Worm (Caenorhabditis elegans) whole organism, young adult: ENCODE data around the gene srd-31.

Experiments
- B0035.1 ChIP-seq: sonication (generic microtip); optimal IDR thresholded peaks from 2 replicates; lab custom pipeline; 2016; ENCODE audit warnings: missing genetic modification characterization, mild to moderate bottlenecking, missing compliant biosample characterization, missing genotype, missing genetic modification reagents
- B0261.1 ChIP-seq: sonication (generic microtip); optimal IDR thresholded peaks from 2 replicates; lab custom pipeline; 2016; ENCODE audit warnings: mild to moderate bottlenecking, missing genetic modification characterization, moderate library complexity, missing compliant biosample characterization
- D2030.7 ChIP-seq: fragments of 200-800 bp; sonication (Bioruptor generic); IDR thresholded peaks from 2 replicates; pipeline ENCODE4 v1.3.6; 2022; ENCODE audit warnings: missing genetic modification reagents, missing genetic modification characterization, missing compliant biosample characterization
- F37B4.10 ChIP-seq: fragments of 200-800 bp; sonication (Bioruptor generic); IDR thresholded peaks from 2 replicates; pipeline ENCODE4 v1.3.6; 2022; ENCODE audit warnings: missing genetic modification characterization, missing compliant biosample characterization
- F55B11.4 ChIP-seq: sonication (generic microtip); optimal IDR thresholded peaks from 2 replicates; lab custom pipeline; 2016; ENCODE audit warnings: missing compliant biosample characterization, missing genetic modification characterization, borderline replicate concordance; ENCODE audit not compliant: insufficient read depth
- T07F8.4 ChIP-seq: sonication (generic microtip); optimal IDR thresholded peaks from 2 replicates; lab custom pipeline; 2016; ENCODE audit warnings: mild to moderate bottlenecking, missing genetic modification characterization, moderate library complexity, missing compliant biosample characterization
- Y67H2A.10 ChIP-seq: fragments of 200-800 bp; sonication (Bioruptor generic); conservative IDR thresholded peaks from 2 replicates; pipeline ENCODE4 v1.3.6; 2022; ENCODE audit warnings: missing genetic modification reagents, missing genetic modification characterization, missing compliant biosample characterization
- athp-1 ChIP-seq: sonication (generic microtip); optimal IDR thresholded peaks from 2 replicates; lab custom pipeline; 2017; ENCODE audit warnings: mild to moderate bottlenecking, missing genetic modification characterization, missing compliant biosample characterization
- bed-2 ChIP-seq: fragments of 200-800 bp; sonication (Bioruptor generic); IDR thresholded peaks from 2 replicates; pipeline ENCODE4 v1.3.6; 2022; ENCODE audit warnings: missing genetic modification reagents, missing genetic modification characterization, missing compliant biosample characterization
- ccch-3 ChIP-seq: fragments of 200-800 bp; sonication (Bioruptor generic); optimal IDR thresholded peaks from 2 replicates; lab custom pipeline; 2018; ENCODE audit warnings: mild to moderate bottlenecking, missing genetic modification characterization, missing compliant biosample characterization
- cebp-2 ChIP-seq: fragments of 200-800 bp; sonication (Bioruptor generic); IDR thresholded peaks from 2 replicates; pipeline ENCODE4 v1.3.6; 2022; ENCODE audit warnings: missing genetic modification characterization, missing compliant biosample characterization
- chd-7 ChIP-seq: sonication (generic microtip); optimal IDR thresholded peaks from 2 replicates; lab custom pipeline; 2016; ENCODE audit warnings: mild to moderate bottlenecking, missing genetic modification characterization, moderate library complexity, missing compliant biosample characterization
- efl-1 ChIP-seq: fragments of 150-350 bp; optimal IDR thresholded peaks from 2 replicates; lab custom pipeline; 2014; ENCODE audit warnings: missing biosample characterization, missing genetic modification reagents, missing genetic modification characterization
- egl-18 ChIP-seq: fragments of 200-800 bp; sonication (Bioruptor generic); IDR thresholded peaks from 2 replicates; pipeline ENCODE4 v1.3.6; 2022; ENCODE audit warnings: missing genetic modification reagents, missing genetic modification characterization, missing compliant biosample characterization
- ekl-4 ChIP-seq: fragments of 200-800 bp; sonication (Bioruptor generic); IDR thresholded peaks from 2 replicates; pipeline ENCODE4 v1.3.6; 2022; ENCODE audit warnings: missing genetic modification reagents, missing genetic modification characterization, missing compliant biosample characterization
- ets-4 ChIP-seq: fragments of 200-800 bp; sonication (Bioruptor generic); optimal IDR thresholded peaks from 2 replicates; lab custom pipeline; 2018; ENCODE audit warnings: mild to moderate bottlenecking, missing genetic modification characterization, missing compliant biosample characterization
- hsf-1 ChIP-seq: fragments of 200-800 bp; sonication (Bioruptor generic); IDR thresholded peaks from 2 replicates; pipeline ENCODE4 v1.3.6; 2022; ENCODE audit warnings: missing genetic modification reagents, missing genetic modification characterization, missing compliant biosample characterization
- lin-26 ChIP-seq: fragments of 200-800 bp; sonication (Bioruptor generic); IDR thresholded peaks from 2 replicates; pipeline ENCODE4 v1.3.6; 2022; ENCODE audit warnings: missing genetic modification reagents, missing genetic modification characterization, missing compliant biosample characterization
- lin-40 ChIP-seq: sonication (generic microtip); optimal IDR thresholded peaks from 2 replicates; lab custom pipeline; 2016; ENCODE audit warnings: missing genetic modification characterization, mild to moderate bottlenecking, missing compliant biosample characterization, missing genotype, missing genetic modification reagents
- lin-54 ChIP-seq: fragments of 200-800 bp; sonication (Bioruptor generic); optimal IDR thresholded peaks from 2 replicates; lab custom pipeline; 2018; ENCODE audit warnings: mild to moderate bottlenecking, missing genetic modification characterization, missing compliant biosample characterization
- lsl-1 ChIP-seq: fragments of 200-800 bp; sonication (Bioruptor generic); optimal IDR thresholded peaks from 2 replicates; lab custom pipeline; 2018; ENCODE audit warnings: mild to moderate bottlenecking, missing genetic modification characterization, moderate library complexity, missing compliant biosample characterization
- madf-10 ChIP-seq: sonication (generic microtip); optimal IDR thresholded peaks from 2 replicates; lab custom pipeline; 2016; ENCODE audit warnings: mild to moderate bottlenecking, missing genetic modification characterization, missing compliant biosample characterization
- nfya-1 ChIP-seq: sonication (generic microtip); optimal IDR thresholded peaks from 2 replicates; lab custom pipeline; 2017; ENCODE audit warnings: antibody characterized with exemption, missing compliant biosample characterization, missing genetic modification characterization, borderline replicate concordance; ENCODE audit not compliant: insufficient read depth
- nfya-2 ChIP-seq: fragments of 200-800 bp; sonication (Bioruptor generic); IDR thresholded peaks from 2 replicates; pipeline ENCODE4 v1.3.6; 2022; ENCODE audit warnings: missing genetic modification reagents, missing genetic modification characterization, missing compliant biosample characterization
- nhr-120 ChIP-seq: fragments of 200-800 bp; sonication (Bioruptor generic); IDR thresholded peaks from 2 replicates; pipeline ENCODE4 v1.3.6; 2022; ENCODE audit warnings: missing genetic modification characterization, missing compliant biosample characterization
- nhr-27 ChIP-seq: fragments of 200-800 bp; sonication (Bioruptor generic); optimal IDR thresholded peaks from 2 replicates; lab custom pipeline; 2018; ENCODE audit warnings: mild to moderate bottlenecking, missing genetic modification characterization, moderate library complexity, missing compliant biosample characterization
- nhr-90 ChIP-seq: sonication (generic microtip); optimal IDR thresholded peaks from 2 replicates; lab custom pipeline; 2016; ENCODE audit warnings: missing genotype, mild to moderate bottlenecking, missing genetic modification characterization, missing compliant biosample characterization
- pha-4 ChIP-seq: fragments of 150-350 bp; sonication (generic microtip); optimal IDR thresholded peaks from 2 replicates; lab custom pipeline; 2014; ENCODE audit warnings: missing biosample characterization, missing genetic modification reagents, missing genetic modification characterization
- rcor-1 ChIP-seq: fragments of 200-800 bp; sonication (Bioruptor generic); IDR thresholded peaks from 2 replicates; pipeline ENCODE4 v1.3.6; 2022; ENCODE audit warnings: missing genetic modification reagents, missing genetic modification characterization, missing compliant biosample characterization
- sea-2 ChIP-seq: fragments of 200-800 bp; sonication (Bioruptor generic); IDR thresholded peaks from 2 replicates; pipeline ENCODE4 v1.3.6; 2022; ENCODE audit warnings: missing genetic modification characterization, missing compliant biosample characterization
- snpc-1.1 ChIP-seq: sonication (generic microtip); optimal IDR thresholded peaks from 2 replicates; lab custom pipeline; 2017; ENCODE audit warnings: missing genetic modification characterization, mild to moderate bottlenecking, missing compliant biosample characterization, antibody characterized with exemption, moderate library complexity, missing genotype, missing genetic modification reagents; ENCODE audit not compliant: insufficient read depth
- snpc-1.3 ChIP-seq: sonication (generic microtip); optimal IDR thresholded peaks from 2 replicates; lab custom pipeline; 2017; ENCODE audit warnings: missing genetic modification characterization, mild to moderate bottlenecking, missing compliant biosample characterization, antibody characterized with exemption, moderate library complexity, missing genotype, missing genetic modification reagents; ENCODE audit not compliant: insufficient read depth
- snpc-4 ChIP-seq, 5 experiments: fragments of 150-350 bp in 1 of 5; sonication (generic microtip) in 4 of 5; optimal IDR thresholded peaks; 2 replicates each; lab custom pipeline; 2014 to 2018; ENCODE audit warnings: missing genetic modification characterization in 5 of 5, missing biosample characterization in 3 of 5, antibody characterized with exemption in 2 of 5, mild to moderate bottlenecking in 2 of 5, missing compliant biosample characterization in 2 of 5, missing genotype in 2 of 5, moderate library complexity in 2 of 5, missing genetic modification reagents in 1 of 5
- somi-1 ChIP-seq: fragments of 200-800 bp; sonication (Bioruptor generic); optimal IDR thresholded peaks from 2 replicates; lab custom pipeline; 2018; ENCODE audit warnings: mild to moderate bottlenecking, missing genetic modification characterization, missing compliant biosample characterization
- zfh-2 ChIP-seq: fragments of 200-800 bp; sonication (Bioruptor generic); conservative IDR thresholded peaks from 2 replicates; pipeline ENCODE4 v1.3.6; 2022; ENCODE audit warnings: missing genetic modification reagents, missing genetic modification characterization, missing compliant biosample characterization
- ztf-25 ChIP-seq: fragments of 200-800 bp; sonication (Bioruptor generic); IDR thresholded peaks from 2 replicates; pipeline ENCODE4 v1.3.6; 2022; ENCODE audit warnings: missing genetic modification reagents, missing genetic modification characterization, missing compliant biosample characterization
- ztf-3 ChIP-seq: fragments of 200-800 bp; sonication (Bioruptor generic); optimal IDR thresholded peaks from 2 replicates; lab custom pipeline; 2018; ENCODE audit warnings: mild to moderate bottlenecking, missing genetic modification characterization, missing compliant biosample characterization

srd-31 gene

DNA sequence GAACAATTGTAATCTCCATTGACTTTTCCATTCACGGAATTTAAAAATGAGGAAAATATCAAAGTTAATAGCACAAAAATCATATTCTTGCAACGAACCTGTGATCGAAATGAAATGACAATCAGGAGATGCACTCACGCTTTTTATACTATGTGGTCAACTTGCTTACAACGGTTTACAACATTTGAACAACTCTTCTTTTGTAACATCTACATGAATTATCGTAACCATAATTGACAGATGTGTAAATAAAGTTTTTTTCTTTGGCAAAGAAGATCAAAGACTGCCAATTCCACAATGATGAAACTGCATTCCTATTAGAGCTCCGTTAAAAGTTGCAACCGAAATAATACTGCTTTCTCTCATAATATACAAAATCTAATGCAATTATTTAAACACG lies 5.2 kb upstream of the srd-31 start, which contains the start of gene F07C4.10:
TSS of gene F07C4.10 (minus strand) at position 101 of the 400 bp plus-strand sequence.
- TF ChIP-seq lin-40 (tag; lab: Kevin White, UChicago), result no peak
- TF ChIP-seq ztf-25 (GFP tag; lab: Robert Waterston, UW), result no peak
- TF ChIP-seq B0035.1, result no peak
- TF ChIP-seq lin-26 (GFP tag; lab: Robert Waterston, UW), result no peak
- no peak for TF ChIP-seq hsf-1
- TF ChIP-seq F37B4.10, result no peak
- TF ChIP-seq nfya-1 (tag; lab: Kevin White, UChicago), result no peak
- no peak for TF ChIP-seq D2030.7
- TF ChIP-seq snpc-4 (GFP tag; optimal IDR thresholded peaks at IDR 0.05; lab: Kevin White, UChicago), result no peak
- no peak for TF ChIP-seq snpc-4 (tag; optimal IDR thresholded peaks at IDR 0.05; lab: Kevin White, UChicago)
- TF ChIP-seq egl-18, result no peak
- TF ChIP-seq ekl-4 (GFP tag; lab: Robert Waterston, UW), result no peak
- TF ChIP-seq nhr-90, result no peak

DNA sequence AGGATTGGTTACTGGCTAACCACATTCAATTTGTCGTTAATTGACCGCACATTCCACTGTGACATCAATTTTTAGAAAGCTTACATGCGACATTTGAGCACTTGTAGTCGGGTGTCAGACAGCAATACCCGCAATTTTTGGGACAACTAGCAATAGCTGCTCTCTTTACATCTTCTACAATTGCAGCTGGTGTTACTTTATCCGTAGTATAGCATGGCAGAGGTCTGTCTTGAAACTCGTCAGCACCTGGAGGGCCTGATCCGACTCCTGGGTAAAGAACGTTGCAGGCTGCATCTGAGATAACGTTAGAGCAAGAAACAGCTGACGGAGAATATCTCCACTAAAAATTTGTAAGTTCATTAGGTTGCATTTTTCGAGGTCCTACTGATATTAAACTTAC lies 4.8 kb upstream of the srd-31 start:
- TF ChIP-seq madf-10 (tag; lab: Kevin White, UChicago), result no peak
- no peak for TF ChIP-seq nhr-27
- TF ChIP-seq ekl-4 (GFP tag; lab: Robert Waterston, UW), result no peak
- no peak for TF ChIP-seq Y67H2A.10 (GFP tag; lab: Robert Waterston, UW)
- TF ChIP-seq lin-40 (tag; lab: Kevin White, UChicago), result no peak
- TF ChIP-seq snpc-1.1 (tag; lab: Kevin White, UChicago), result no peak
- TF ChIP-seq ztf-3 (GFP tag; lab: Kevin White, UChicago), result no peak
- TF ChIP-seq egl-18, result no peak
- TF ChIP-seq lsl-1, result no peak
- no peak for TF ChIP-seq nfya-2 (GFP tag; lab: Robert Waterston, UW)
- TF ChIP-seq somi-1 (GFP tag; lab: Kevin White, UChicago), result no peak
- no peak for TF ChIP-seq sea-2
- no peak for TF ChIP-seq zfh-2 (GFP tag; lab: Robert Waterston, UW)

ce11 chrV:7637801-7638200 lies 3.2 kb upstream of the srd-31 start, which contains the start of gene clec-45:
clec-45 (plus strand) TSS chrV:7638101.
- TF ChIP-seq lin-54 (GFP tag; lab: Kevin White, UChicago) (no peak), ets-4 (no peak), snpc-4 (GFP tag; optimal IDR thresholded peaks at IDR 0.05; lab: Kevin White, UChicago) (no peak), snpc-4 (tag; optimal IDR thresholded peaks at IDR 0.05; lab: Kevin White, UChicago) (no peak), F37B4.10 (no peak)

ce11 chrV:7635469-7635868 lies 912 bp upstream of the srd-31 start, which contains the start of gene srd-29:
srd-29 (plus strand) TSS chrV:7635769.
- TF ChIP-seq chd-7 (tag; lab: Kevin White, UChicago) (no peak), nhr-120 (no peak), efl-1 (GFP tag; lab: Kevin White, UChicago) (no peak), bed-2 (GFP tag; lab: Robert Waterston, UW) (no peak), T07F8.4 (tag; lab: Kevin White, UChicago) (no peak), rcor-1 (GFP tag; lab: Robert Waterston, UW) (no peak), ccch-3 (GFP tag; lab: Kevin White, UChicago) (no peak), F55B11.4 (tag; lab: Kevin White, UChicago) (no peak), cebp-2 (GFP tag; lab: Robert Waterston, UW) (no peak), athp-1 (tag; lab: Kevin White, UChicago) (no peak), snpc-1.3 (tag; lab: Kevin White, UChicago) (no peak), B0261.1 (tag; lab: Kevin White, UChicago) (no peak), pha-4 (tag; lab: Kevin White, UChicago) (no peak)
